Fruit fly (Drosophila melanogaster): ENCODE measurements around the gene Hem.

DNA sequence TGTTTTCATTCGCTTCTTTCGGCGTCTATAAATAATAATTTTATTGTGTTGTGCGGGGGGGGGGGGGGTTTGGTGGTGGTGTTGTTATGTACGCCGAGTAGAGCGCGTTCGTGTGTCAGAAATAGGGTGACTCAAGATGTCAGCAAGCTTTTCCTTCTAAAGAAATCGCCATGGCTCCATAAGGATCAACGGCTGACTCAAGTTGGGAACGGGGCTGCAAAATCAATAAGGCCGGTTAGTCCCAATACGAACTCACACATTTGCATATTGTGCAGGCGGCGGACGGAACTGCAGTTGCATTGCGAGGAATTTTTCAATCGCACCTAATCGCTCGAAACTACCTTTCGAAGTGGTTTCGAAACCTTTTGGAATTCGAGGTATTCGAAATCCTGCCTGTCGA is 11.4 kb downstream of the Hem start:
- TF ChIP-seq pan (optimal IDR thresholded peaks at IDR 0.05): no peak
- TF ChIP-seq usp (GFP tag; optimal IDR thresholded peaks at IDR 0.05): no peak
- TF ChIP-seq CG8478 (optimal IDR thresholded peaks at IDR 0.05): no peak
- TF ChIP-seq EcR (GFP tag; optimal IDR thresholded peaks at IDR 0.05): no peak

All from whole organism.